Fruit fly (Drosophila melanogaster): Measurements from ENCODE around the gene Snmp1.

Snmp1 gene

dm6 chr3R:21138220-21138754, 29.7 kb downstream of the Snmp1 start, which contains the start of gene meigo (continued):
- no peak for TF ChIP-seq HLH4C (GFP tag; IDR thresholded peaks at IDR 0.05; ENCODE audit: partially characterized antibody)
- peak; percentile 44 for TF ChIP-seq CG13123 (GFP tag; optimal IDR thresholded peaks at IDR 0.05)
- no peak for TF ChIP-seq run (tag; optimal IDR thresholded peaks at IDR 0.05)
- TF ChIP-seq gsb-n (tag; optimal IDR thresholded peaks at IDR 0.05): peak; percentile 44
- TF ChIP-seq dmrt99B (tag; optimal IDR thresholded peaks at IDR 0.05): no peak
- 0 out of 2 replicates have a peak, but pooled peaks have one; percentile 33 for TF ChIP-seq sens-2 (GFP tag; IDR thresholded peaks at IDR 0.05)
- peak; percentile 14 for TF ChIP-seq cwo (GFP tag; optimal IDR thresholded peaks at IDR 0.05)
- TF ChIP-seq CG13894 (tag; optimal IDR thresholded peaks at IDR 0.05): no peak
- TF ChIP-seq CG17186 (GFP tag; optimal IDR thresholded peaks at IDR 0.05): peak; percentile 81
- TF ChIP-seq trh (GFP tag; optimal IDR thresholded peaks at IDR 0.05): no peak
- peak; percentile 37 for TF ChIP-seq CG9727 (GFP tag; optimal IDR thresholded peaks at IDR 0.05)
- no peak for TF ChIP-seq Sox100B (GFP tag; optimal IDR thresholded peaks at IDR 0.05)
- no peak for TF ChIP-seq CG31365 (tag; optimal IDR thresholded peaks at IDR 0.05)
- no peak for TF ChIP-seq CG34224 (GFP tag; IDR thresholded peaks at IDR 0.05; ENCODE audit: partially characterized antibody)
- no peak for TF ChIP-seq en (GFP tag; optimal IDR thresholded peaks at IDR 0.05)
- TF ChIP-seq lmd (GFP tag; IDR thresholded peaks at IDR 0.05): peak; percentile 76
- TF ChIP-seq toy (GFP tag; IDR thresholded peaks at IDR 0.05): no peak
- TF ChIP-seq zen2 (GFP tag; IDR thresholded peaks at IDR 0.05; ENCODE audit: partially characterized antibody): no peak
- TF ChIP-seq schlank (tag; optimal IDR thresholded peaks at IDR 0.05): peak; percentile 17
- peak; percentile 52 for TF ChIP-seq Tbp (GFP tag; optimal IDR thresholded peaks at IDR 0.05)
- no peak for TF ChIP-seq corto (GFP tag; optimal IDR thresholded peaks at IDR 0.05)
- TF ChIP-seq aop (GFP tag; IDR thresholded peaks at IDR 0.05): no peak
- peak; percentile 32; the same call in 1 of the 2 replicates for TF ChIP-seq sisA (GFP tag; IDR thresholded peaks at IDR 0.05)
- TF ChIP-seq Oaz (GFP tag; IDR thresholded peaks at IDR 0.05): no peak
- peak; percentile 36 for TF ChIP-seq NC2β (GFP tag; optimal IDR thresholded peaks at IDR 0.05)
- TF ChIP-seq CG33557 (GFP tag; optimal IDR thresholded peaks at IDR 0.05): peak; percentile 48
- TF ChIP-seq gro (GFP tag; optimal IDR thresholded peaks at IDR 0.05): peak; percentile 34
- peak; percentile 30 for TF ChIP-seq CG2202 (tag; optimal IDR thresholded peaks at IDR 0.05)
- no peak for TF ChIP-seq CG17385 (GFP tag; optimal IDR thresholded peaks at IDR 0.05)
- no peak for TF ChIP-seq ato (GFP tag; IDR thresholded peaks at IDR 0.05; ENCODE audit: partially characterized antibody)
- peak; percentile 68 for TF ChIP-seq CG4617 (GFP tag; optimal IDR thresholded peaks at IDR 0.05; ENCODE audit: borderline replicate concordance)
- TF ChIP-seq CG11456 (GFP tag; IDR thresholded peaks at IDR 0.05): peak; percentile 58; the same call in 2 of the 3 replicates
- no peak for TF ChIP-seq CG3407 (GFP tag; optimal IDR thresholded peaks at IDR 0.05)
- TF ChIP-seq Bgb (GFP tag; IDR thresholded peaks at IDR 0.05; ENCODE audit: partially characterized antibody): no peak; the same call in 1 of the 2 replicates
- peak; percentile 73 for TF ChIP-seq HLH54F (GFP tag; optimal IDR thresholded peaks at IDR 0.05)
- peak; percentile 46 for TF ChIP-seq repo (GFP tag; optimal IDR thresholded peaks at IDR 0.05)
- no peak for TF ChIP-seq CG9876 (GFP tag; optimal IDR thresholded peaks at IDR 0.05)
- peak; percentile 59 for TF ChIP-seq CG14014 (GFP tag; IDR thresholded peaks at IDR 0.05)
- no peak for TF ChIP-seq CG2129 (GFP tag; IDR thresholded peaks at IDR 0.05; ENCODE audit: partially characterized antibody)
- no peak for TF ChIP-seq Optix (GFP tag; IDR thresholded peaks at IDR 0.05)
- no peak for TF ChIP-seq MTF-1 (GFP tag; optimal IDR thresholded peaks at IDR 0.05; ENCODE audit: borderline replicate concordance)
- TF ChIP-seq CG16813 (GFP tag; IDR thresholded peaks at IDR 0.05; ENCODE audit: partially characterized antibody): no peak
- TF ChIP-seq bcd (GFP tag; optimal IDR thresholded peaks at IDR 0.05): peak; percentile 70
- TF ChIP-seq CG2712 (tag; optimal IDR thresholded peaks at IDR 0.05): peak; percentile 83
- no peak for TF ChIP-seq Gsc (GFP tag; IDR thresholded peaks at IDR 0.05)
- TF ChIP-seq so (GFP tag; IDR thresholded peaks at IDR 0.05): 0 out of 3 replicates have a peak, but pooled peaks have one; percentile 51
- no peak for TF ChIP-seq br (optimal IDR thresholded peaks at IDR 0.05)
- TF ChIP-seq crol (GFP tag; IDR thresholded peaks at IDR 0.05): no peak
- peak; percentile 74 for TF ChIP-seq CG18262 (tag; optimal IDR thresholded peaks at IDR 0.05)
- no peak for TF ChIP-seq CG10959 (GFP tag; IDR thresholded peaks at IDR 0.05)
